Worm (Caenorhabditis elegans) whole organism, midembryonic: ENCODE data around the gene F52C12.6.

ENCODE experiments used
- T22C8.4 ChIP-seq: fragments of 200-800 bp; sonication (Bioruptor generic); IDR thresholded peaks from 2 replicates; pipeline ENCODE4 v1.3.6; 2022; ENCODE audit warnings: missing genetic modification characterization, missing compliant biosample characterization
- cog-1 ChIP-seq: sonication (generic microtip); optimal IDR thresholded peaks from 2 replicates; lab custom pipeline; 2016; ENCODE audit warnings: missing genetic modification characterization, missing compliant biosample characterization
- flt-1 ChIP-seq: fragments of 200-800 bp; sonication (Bioruptor generic); IDR thresholded peaks from 2 replicates; pipeline ENCODE4 v1.3.6; 2022; ENCODE audit warnings: missing genetic modification characterization, missing compliant biosample characterization
- klf-2 ChIP-seq: fragments of 200-800 bp; sonication (Bioruptor generic); conservative IDR thresholded peaks from 2 replicates; pipeline ENCODE4 v1.3.6; 2022; ENCODE audit warnings: missing genetic modification reagents, missing genetic modification characterization, missing compliant biosample characterization
- med-1 ChIP-seq: sonication (generic microtip); optimal IDR thresholded peaks from 2 replicates; lab custom pipeline; 2017; ENCODE audit warnings: missing genetic modification characterization, mild to moderate bottlenecking, missing compliant biosample characterization, antibody characterized with exemption, missing genetic modification reagents; ENCODE audit not compliant: insufficient read depth
- ref-1 ChIP-seq: fragments of 200-800 bp; sonication (Bioruptor generic); conservative IDR thresholded peaks from 2 replicates; pipeline ENCODE4 v1.3.6; 2022; ENCODE audit warnings: missing genetic modification reagents, missing genetic modification characterization, missing compliant biosample characterization
- tab-1 ChIP-seq: fragments of 200-800 bp; sonication (Bioruptor generic); IDR thresholded peaks from 2 replicates; pipeline ENCODE4 v1.3.6; 2022; ENCODE audit warnings: missing genetic modification characterization, missing compliant biosample characterization
- ztf-23 ChIP-seq: fragments of 200-800 bp; sonication (Bioruptor generic); IDR thresholded peaks from 2 replicates; pipeline ENCODE4 v1.3.6; 2022; ENCODE audit warnings: missing genetic modification reagents, missing genetic modification characterization, missing compliant biosample characterization
- ztf-29 ChIP-seq: fragments of 200-800 bp; sonication (Bioruptor generic); IDR thresholded peaks from 2 replicates; pipeline ENCODE4 v1.3.6; 2022; ENCODE audit warnings: missing genetic modification reagents, missing genetic modification characterization, missing compliant biosample characterization

The F52C12.6 gene

ce11 chrIV:1997762-1998161 lies 41.3 kb downstream of the F52C12.6 start:
- TF ChIP-seq tab-1 (no peak), T22C8.4 (GFP tag; lab: Robert Waterston, UW) (no peak), med-1 (GFP tag; lab: Kevin White, UChicago) (no peak), ztf-29 (GFP tag; lab: Robert Waterston, UW) (no peak), klf-2 (GFP tag; lab: Robert Waterston, UW) (no peak), ref-1 (no peak), ztf-23 (no peak)

ce11 chrIV:2002290-2002689 lies 45.8 kb downstream of the F52C12.6 start:
- TF ChIP-seq med-1 (GFP tag; lab: Kevin White, UChicago), result no peak
- TF ChIP-seq ztf-23, result no peak
- TF ChIP-seq ztf-29 (GFP tag; lab: Robert Waterston, UW), result no peak
- TF ChIP-seq klf-2 (GFP tag; lab: Robert Waterston, UW), result no peak
- TF ChIP-seq T22C8.4 (GFP tag; lab: Robert Waterston, UW), result no peak
- no peak for TF ChIP-seq ref-1
- TF ChIP-seq cog-1 (tag; lab: Kevin White, UChicago), result no peak
- TF ChIP-seq tab-1, result no peak
- TF ChIP-seq flt-1 (GFP tag; lab: Robert Waterston, UW), result no peak

- no peak for TF ChIP-seq T22C8.4 (GFP tag; lab: Robert Waterston, UW)
- TF ChIP-seq ztf-23, result no peak
- no peak for TF ChIP-seq med-1 (GFP tag; lab: Kevin White, UChicago)
- no peak for TF ChIP-seq tab-1
Measured at ce11 chrIV:2008920-2009319, 52.4 kb downstream of the F52C12.6 start.
